Worm (Caenorhabditis elegans) whole organism, L1 larva: ENCODE measurements around the gene vps-45.

ENCODE experiments used
- alr-1 ChIP-seq: fragments of 200-800 bp; sonication (Bioruptor generic); optimal IDR thresholded peaks from 2 replicates; lab custom pipeline; 2018; ENCODE audit warnings: borderline replicate concordance, mild to moderate bottlenecking, missing genetic modification characterization, missing compliant biosample characterization
- ama-1 ChIP-seq: fragments of 150-350 bp; optimal IDR thresholded peaks from 2 replicates; lab custom pipeline; 2014
- dpl-1 ChIP-seq, 3 experiments: fragments of 150-350 bp in 2 of 3; sonication (generic microtip) in 1 of 3; optimal IDR thresholded peaks; 2 replicates each; lab custom pipeline; 2014 to 2017; ENCODE audit warnings: missing biosample characterization in 3 of 3, missing genetic modification characterization in 3 of 3, missing genetic modification reagents in 3 of 3
- elt-3 ChIP-seq, 6 experiments: fragments of 150-350 bp in 1 of 6; sonication (generic microtip); optimal IDR thresholded peaks; 2 replicates each; lab custom pipeline; 2017 to 2018; ENCODE audit warnings: missing biosample characterization in 6 of 6, missing genetic modification characterization in 6 of 6, inconsistent platforms in 1 of 6
- fkh-10 ChIP-seq: sonication (generic microtip); optimal IDR thresholded peaks from 2 replicates; lab custom pipeline; 2017; ENCODE audit warnings: missing biosample characterization, missing genetic modification reagents, missing genetic modification characterization
- lir-3 ChIP-seq: sonication (generic microtip); optimal IDR thresholded peaks from 2 replicates; lab custom pipeline; 2016; ENCODE audit warnings: mild to moderate bottlenecking, missing genetic modification characterization, moderate library complexity, missing compliant biosample characterization; ENCODE audit not compliant: poor library complexity
- mdl-1 ChIP-seq, 2 experiments: fragments of 150-350 bp; optimal IDR thresholded peaks; 2 replicates each; lab custom pipeline; 2014 to 2017; ENCODE audit warnings: missing biosample characterization in 2 of 2, missing genetic modification characterization in 2 of 2, inconsistent platforms in 1 of 2
- mef-2 ChIP-seq: fragments of 150-350 bp; optimal IDR thresholded peaks from 2 replicates; lab custom pipeline; 2014; ENCODE audit warnings: missing biosample characterization, missing genetic modification characterization
- nhr-76 ChIP-seq: sonication (generic microtip); optimal IDR thresholded peaks from 2 replicates; lab custom pipeline; 2017; ENCODE audit warnings: missing biosample characterization, missing genetic modification characterization
- nhr-77 ChIP-seq: fragments of 150-350 bp; optimal IDR thresholded peaks from 2 replicates; lab custom pipeline; 2014; ENCODE audit warnings: missing biosample characterization, missing genetic modification characterization
- tbx-2 ChIP-seq: sonication (generic microtip); optimal IDR thresholded peaks from 2 replicates; lab custom pipeline; 2016; ENCODE audit warnings: missing genetic modification characterization, missing compliant biosample characterization
- zag-1 ChIP-seq: fragments of 150-350 bp; optimal IDR thresholded peaks from 2 replicates; lab custom pipeline; 2014; ENCODE audit warnings: missing biosample characterization, missing genetic modification characterization

DNA sequence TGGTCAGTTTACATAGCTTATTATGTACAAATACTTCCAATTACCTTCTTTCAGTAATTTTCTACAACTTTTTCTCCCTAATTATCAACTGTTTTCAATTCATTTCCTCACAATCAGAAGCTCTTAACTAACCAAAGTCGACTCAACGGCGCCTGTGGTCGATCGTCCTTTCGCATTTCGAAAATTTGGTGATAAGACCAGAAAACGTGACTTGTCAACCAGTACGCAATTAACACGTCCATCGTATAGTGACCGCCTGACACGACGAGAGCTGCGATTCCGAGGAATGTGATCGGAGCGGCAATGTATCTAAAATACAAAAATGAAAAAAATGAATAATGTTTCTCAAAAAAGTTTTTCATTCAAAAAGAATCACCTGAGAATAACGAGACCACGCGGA is 29.0 kb downstream of the vps-45 start:
- TF ChIP-seq ama-1 (no peak), nhr-76 (tag; lab: Kevin White, UChicago) (no peak), tbx-2 (no peak), mef-2 (tag; lab: Kevin White, UChicago) (no peak), dpl-1 (GFP tag; optimal IDR thresholded peaks at IDR 0.05; lab: Kevin White, UChicago) (no peak), zag-1 (no peak), mdl-1 (tag; optimal IDR thresholded peaks at IDR 0.05; lab: Kevin White, UChicago) (no peak), alr-1 (tag; lab: Kevin White, UChicago) (no peak), lir-3 (tag; lab: Kevin White, UChicago) (no peak), nhr-77 (tag; lab: Kevin White, UChicago) (no peak), fkh-10 (GFP tag; lab: Kevin White, UChicago) (no peak), elt-3 (tag; optimal IDR thresholded peaks at IDR 0.05; lab: Kevin White, UChicago) (no peak)
